Fruit fly (Drosophila melanogaster): ENCODE data around the gene Rbf.

The Rbf gene

dm6 chrX:756856-757255 lies 44.4 kb downstream of the Rbf start:
- no peak for TF ChIP-seq fd59A (GFP tag; optimal IDR thresholded peaks at IDR 0.05)
- TF ChIP-seq lz (GFP tag; optimal IDR thresholded peaks at IDR 0.05) = no peak
- peak; percentile 43 for TF ChIP-seq svp (GFP tag)
- TF ChIP-seq Eip93F (GFP tag; optimal IDR thresholded peaks at IDR 0.05) = peak; percentile 54
- no peak for TF ChIP-seq CG32006 (GFP tag; optimal IDR thresholded peaks at IDR 0.05)
- TF ChIP-seq CG3919 (GFP tag; optimal IDR thresholded peaks at IDR 0.05) = no peak
- TF ChIP-seq fkh (GFP tag; optimal IDR thresholded peaks at IDR 0.05) = peak; percentile 26
- peak; percentile 64 for TF ChIP-seq vri (GFP tag; optimal IDR thresholded peaks at IDR 0.05)
- TF ChIP-seq CG10669 (GFP tag; optimal IDR thresholded peaks at IDR 0.05) = no peak

DNA sequence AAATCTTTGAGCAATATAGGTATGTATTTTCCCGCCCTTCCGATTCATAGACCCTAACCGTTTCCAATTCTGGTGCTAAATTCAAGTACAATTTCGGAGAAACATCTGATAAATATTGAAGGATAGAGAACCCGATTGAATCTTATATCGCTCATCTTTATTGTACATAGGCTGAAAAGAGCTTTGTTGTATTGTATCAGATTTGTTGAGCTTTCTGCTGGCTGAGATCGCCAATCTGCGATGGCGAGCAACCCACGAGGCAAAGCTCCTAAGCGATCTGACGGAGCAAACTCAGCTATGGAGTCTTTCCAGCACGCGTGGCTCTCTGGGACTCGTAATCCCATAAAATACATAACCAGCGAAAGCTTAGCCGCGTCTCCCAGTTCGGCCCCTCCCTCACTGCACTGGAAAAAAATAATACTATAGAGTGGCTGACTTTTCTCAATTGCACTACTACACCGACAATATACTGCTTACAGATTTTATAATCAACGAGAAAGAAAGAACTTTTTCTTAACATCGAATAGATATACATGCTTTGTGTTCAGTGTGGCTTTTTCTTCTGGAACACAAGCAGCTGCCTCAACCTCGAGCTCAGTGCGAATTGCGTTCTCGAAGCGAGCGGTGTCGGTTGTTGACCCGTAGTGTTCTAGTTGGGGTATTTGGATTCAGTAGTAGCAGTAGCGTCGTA lies 45.5 kb downstream of the Rbf start:
- TF ChIP-seq CG10631 (GFP tag; optimal IDR thresholded peaks at IDR 0.05) (peak; percentile 89), CG34406 (GFP tag; optimal IDR thresholded peaks at IDR 0.05) (peak; percentile 71), OdsH (GFP tag; optimal IDR thresholded peaks at IDR 0.05) (peak; percentile 88), Lpt (GFP tag; optimal IDR thresholded peaks at IDR 0.05) (peak; percentile 88), CG6163 (GFP tag; IDR thresholded peaks at IDR 0.05) (no peak; the same call in 1 of the 3 replicates), CG6792 (GFP tag; optimal IDR thresholded peaks at IDR 0.05) (peak; percentile 83), fd59A (GFP tag; optimal IDR thresholded peaks at IDR 0.05) (peak; percentile 68), CG4318 (GFP tag; optimal IDR thresholded peaks at IDR 0.05) (peak; percentile 81), CG9139 (GFP tag; optimal IDR thresholded peaks at IDR 0.05) (peak; percentile 66), salr (GFP tag; optimal IDR thresholded peaks at IDR 0.05) (peak; percentile 62 to 65), spab (GFP tag; optimal IDR thresholded peaks at IDR 0.05) (peak; percentile 71), CG7368 (GFP tag; optimal IDR thresholded peaks at IDR 0.05) (peak; percentile 83), CG11902 (GFP tag; optimal IDR thresholded peaks at IDR 0.05) (peak; percentile 64), CG16779 (tag; optimal IDR thresholded peaks at IDR 0.05) (peak; percentile 78), dac (GFP tag; optimal IDR thresholded peaks at IDR 0.05) (peak; percentile 74), svp (GFP tag) (peak; percentile 93), esn (GFP tag; optimal IDR thresholded peaks at IDR 0.05) (peak; percentile 83), Blimp-1 (GFP tag; optimal IDR thresholded peaks at IDR 0.05) (peak; percentile 10), ss (GFP tag; optimal IDR thresholded peaks at IDR 0.05) (peak; percentile 84), Eip75B (GFP tag; optimal IDR thresholded peaks at IDR 0.05) (peak; percentile 90), CG8119 (GFP tag; IDR thresholded peaks at IDR 0.05) (peak; percentile 92), CG8632 (GFP tag; optimal IDR thresholded peaks at IDR 0.05) (peak; percentile 78), net (GFP tag; optimal IDR thresholded peaks at IDR 0.05) (peak; percentile 90), Sox102F (GFP tag; optimal IDR thresholded peaks at IDR 0.05) (peak; percentile 85), CG3032 (tag; optimal IDR thresholded peaks at IDR 0.05) (peak; percentile 78), pdm3 (GFP tag; optimal IDR thresholded peaks at IDR 0.05) (peak; percentile 91), CG32006 (GFP tag; optimal IDR thresholded peaks at IDR 0.05) (peak; percentile 91), fkh (GFP tag; optimal IDR thresholded peaks at IDR 0.05) (peak; percentile 52), CG6276 (GFP tag; optimal IDR thresholded peaks at IDR 0.05) (peak; percentile 91), acj6 (GFP tag; optimal IDR thresholded peaks at IDR 0.05) (peak; percentile 82), Hr39 (GFP tag; optimal IDR thresholded peaks at IDR 0.05) (peak; percentile 84), cyc (GFP tag; optimal IDR thresholded peaks at IDR 0.05) (peak; percentile 84), CG6808 (GFP tag; optimal IDR thresholded peaks at IDR 0.05) (peak; percentile 77), CG31627 (GFP tag; optimal IDR thresholded peaks at IDR 0.05) (peak; percentile 80), CG10669 (GFP tag; optimal IDR thresholded peaks at IDR 0.05) (peak; percentile 86), Eip93F (GFP tag; optimal IDR thresholded peaks at IDR 0.05) (no peak), CG1621 (tag; optimal IDR thresholded peaks at IDR 0.05) (peak; percentile 79), CG11762 (GFP tag; optimal IDR thresholded peaks at IDR 0.05; ENCODE audit: insufficient read depth) (peak; percentile 84), achi (GFP tag; optimal IDR thresholded peaks at IDR 0.05) (peak; percentile 82), dsx (GFP tag; optimal IDR thresholded peaks at IDR 0.05; ENCODE audit: poor library complexity, severe bottlenecking) (peak; percentile 79), lz (GFP tag; optimal IDR thresholded peaks at IDR 0.05) (peak; percentile 84), topi (GFP tag; optimal IDR thresholded peaks at IDR 0.05) (peak; percentile 81), eg (GFP tag; IDR thresholded peaks at IDR 0.05) (peak; percentile 95), Sox14 (GFP tag; optimal IDR thresholded peaks at IDR 0.05) (peak; percentile 94), CG8319 (GFP tag; optimal IDR thresholded peaks at IDR 0.05) (peak; percentile 48)
